Fruit fly (Drosophila melanogaster): ENCODE results near the gene Drak.

The Drak gene

dm6 chrX:11466757-11467156, 26.2 kb upstream of the Drak start (continued):
- TF ChIP-seq CG11456 (GFP tag; IDR thresholded peaks at IDR 0.05) = 0 out of 3 replicates have a peak, but pooled peaks have one; percentile 13
- TF ChIP-seq gro (GFP tag; optimal IDR thresholded peaks at IDR 0.05) = no peak
- TF ChIP-seq Pdp1 (GFP tag; optimal IDR thresholded peaks at IDR 0.05) = peak in 1 of 2 experiments; percentile 9
- TF ChIP-seq bcd (GFP tag; optimal IDR thresholded peaks at IDR 0.05) = no peak
- peak; percentile 32 for TF ChIP-seq sens (GFP tag)
- 0 out of 2 replicates have a peak, but pooled peaks have one; percentile 32 for TF ChIP-seq wdn (GFP tag; IDR thresholded peaks at IDR 0.05)
- no peak for TF ChIP-seq CG15696 (tag; optimal IDR thresholded peaks at IDR 0.05)
- no peak for TF ChIP-seq btn (GFP tag; optimal IDR thresholded peaks at IDR 0.05)
- peak; percentile 27 for TF ChIP-seq CG17359 (tag; optimal IDR thresholded peaks at IDR 0.05)
- TF ChIP-seq CG34422 (GFP tag; IDR thresholded peaks at IDR 0.05) = 0 out of 3 replicates have a peak, but pooled peaks have one; percentile 15
- peak; percentile 14 for TF ChIP-seq CG2678 (tag; optimal IDR thresholded peaks at IDR 0.05)
- TF ChIP-seq CG12769 (tag; optimal IDR thresholded peaks at IDR 0.05) = peak; percentile 33
- TF ChIP-seq row (GFP tag; IDR thresholded peaks at IDR 0.05) = peak; percentile 49
- TF ChIP-seq crc (GFP tag; optimal IDR thresholded peaks at IDR 0.05) = no peak
- peak; percentile 5 for TF ChIP-seq Xbp1 (GFP tag; optimal IDR thresholded peaks at IDR 0.05)
- no peak for TF ChIP-seq lola (GFP tag; optimal IDR thresholded peaks at IDR 0.05)
- TF ChIP-seq CG10209 (GFP tag; optimal IDR thresholded peaks at IDR 0.05) = no peak
- TF ChIP-seq CG31365 (tag; optimal IDR thresholded peaks at IDR 0.05) = no peak
- TF ChIP-seq zfh1 (GFP tag; IDR thresholded peaks at IDR 0.05) = peak; percentile 47; the same call in 1 of the 3 replicates
- TF ChIP-seq CG6654 (GFP tag; optimal IDR thresholded peaks at IDR 0.05) = no peak
- TF ChIP-seq CG9727 (GFP tag; optimal IDR thresholded peaks at IDR 0.05) = no peak
- peak; percentile 28 for TF ChIP-seq lab (GFP tag; optimal IDR thresholded peaks at IDR 0.05)
- TF ChIP-seq CG2712 (tag; optimal IDR thresholded peaks at IDR 0.05) = no peak
- TF ChIP-seq CG11504 (tag; optimal IDR thresholded peaks at IDR 0.05) = peak; percentile 46
- TF ChIP-seq Sox102F (GFP tag; optimal IDR thresholded peaks at IDR 0.05) = peak; percentile 25
- peak; percentile 55; the same call in 1 of the 2 replicates for TF ChIP-seq Rfx (GFP tag; IDR thresholded peaks at IDR 0.05)
- no peak for TF ChIP-seq seq (GFP tag; IDR thresholded peaks at IDR 0.05)
- no peak for TF ChIP-seq shn (GFP tag; optimal IDR thresholded peaks at IDR 0.05)
- TF ChIP-seq CG9932 (GFP tag; IDR thresholded peaks at IDR 0.05) = peak; percentile 30; the same call in 1 of the 2 replicates
- peak; percentile 51 for TF ChIP-seq D19B (GFP tag; optimal IDR thresholded peaks at IDR 0.05)
- no peak for TF ChIP-seq lbe (GFP tag; optimal IDR thresholded peaks at IDR 0.05)
- peak; percentile 49 for TF ChIP-seq slbo (GFP tag; IDR thresholded peaks at IDR 0.05)
- peak; percentile 22 for TF ChIP-seq lilli (GFP tag; optimal IDR thresholded peaks at IDR 0.05)
- TF ChIP-seq dmrt99B (tag; optimal IDR thresholded peaks at IDR 0.05) = peak; percentile 42
- TF ChIP-seq mirr (GFP tag; optimal IDR thresholded peaks at IDR 0.05) = no peak
- no peak for TF ChIP-seq CG10979 (tag; optimal IDR thresholded peaks at IDR 0.05)
- TF ChIP-seq CG9609 (GFP tag; optimal IDR thresholded peaks at IDR 0.05) = no peak
- TF ChIP-seq Hr51 (GFP tag; optimal IDR thresholded peaks at IDR 0.05) = peak in 1 of 2 experiments; percentile 34
- peak; percentile 35; the same call in 1 of the 3 replicates for TF ChIP-seq tgo (GFP tag; IDR thresholded peaks at IDR 0.05)
- no peak for TF ChIP-seq emc (GFP tag; optimal IDR thresholded peaks at IDR 0.05)
- TF ChIP-seq gem (tag; optimal IDR thresholded peaks at IDR 0.05) = peak; percentile 32
- no peak for TF ChIP-seq CG31388 (GFP tag; optimal IDR thresholded peaks at IDR 0.05)
- peak; percentile 48; the same call in 2 of the 3 replicates for TF ChIP-seq dysf (GFP tag; IDR thresholded peaks at IDR 0.05)
- TF ChIP-seq CG11247 (GFP tag; IDR thresholded peaks at IDR 0.05) = peak; percentile 45; the same call in 1 of the 2 replicates
- no peak for TF ChIP-seq CG12071 (GFP tag; optimal IDR thresholded peaks at IDR 0.05)
- 0 out of 2 replicates have a peak, but pooled peaks have one; percentile 10 for TF ChIP-seq ssp (GFP tag; IDR thresholded peaks at IDR 0.05)
- TF ChIP-seq lmd (GFP tag; IDR thresholded peaks at IDR 0.05) = peak; percentile 26; the same call in 1 of the 2 replicates
- TF ChIP-seq HLH3B (GFP tag; IDR thresholded peaks at IDR 0.05) = 0 out of 2 replicates have a peak, but pooled peaks have one; percentile 18
- peak; percentile 87 for TF ChIP-seq Ets65A (GFP tag)
- no peak for TF ChIP-seq ERR (GFP tag; optimal IDR thresholded peaks at IDR 0.05)

Measured in whole organism, embryonic.